Worm (Caenorhabditis elegans) whole organism, midembryonic: ENCODE results near the gene srj-52.

Experiments used
- T22C8.4 ChIP-seq: fragments of 200-800 bp; sonication (Bioruptor generic); IDR thresholded peaks from 2 replicates; pipeline ENCODE4 v1.3.6; 2022; ENCODE audit warnings: missing genetic modification characterization, missing compliant biosample characterization
- cog-1 ChIP-seq: sonication (generic microtip); optimal IDR thresholded peaks from 2 replicates; lab custom pipeline; 2016; ENCODE audit warnings: missing genetic modification characterization, missing compliant biosample characterization
- flt-1 ChIP-seq: fragments of 200-800 bp; sonication (Bioruptor generic); IDR thresholded peaks from 2 replicates; pipeline ENCODE4 v1.3.6; 2022; ENCODE audit warnings: missing genetic modification characterization, missing compliant biosample characterization
- klf-2 ChIP-seq: fragments of 200-800 bp; sonication (Bioruptor generic); conservative IDR thresholded peaks from 2 replicates; pipeline ENCODE4 v1.3.6; 2022; ENCODE audit warnings: missing genetic modification reagents, missing genetic modification characterization, missing compliant biosample characterization
- med-1 ChIP-seq: sonication (generic microtip); optimal IDR thresholded peaks from 2 replicates; lab custom pipeline; 2017; ENCODE audit warnings: missing genetic modification characterization, mild to moderate bottlenecking, missing compliant biosample characterization, antibody characterized with exemption, missing genetic modification reagents; ENCODE audit not compliant: insufficient read depth
- ref-1 ChIP-seq: fragments of 200-800 bp; sonication (Bioruptor generic); conservative IDR thresholded peaks from 2 replicates; pipeline ENCODE4 v1.3.6; 2022; ENCODE audit warnings: missing genetic modification reagents, missing genetic modification characterization, missing compliant biosample characterization
- tab-1 ChIP-seq: fragments of 200-800 bp; sonication (Bioruptor generic); IDR thresholded peaks from 2 replicates; pipeline ENCODE4 v1.3.6; 2022; ENCODE audit warnings: missing genetic modification characterization, missing compliant biosample characterization
- ztf-23 ChIP-seq: fragments of 200-800 bp; sonication (Bioruptor generic); IDR thresholded peaks from 2 replicates; pipeline ENCODE4 v1.3.6; 2022; ENCODE audit warnings: missing genetic modification reagents, missing genetic modification characterization, missing compliant biosample characterization
- ztf-29 ChIP-seq: fragments of 200-800 bp; sonication (Bioruptor generic); IDR thresholded peaks from 2 replicates; pipeline ENCODE4 v1.3.6; 2022; ENCODE audit warnings: missing genetic modification reagents, missing genetic modification characterization, missing compliant biosample characterization

The srj-52 gene

ce11 chrV:689538-689937 lies 6.3 kb downstream of the srj-52 start:
- TF ChIP-seq ref-1 (GFP tag; lab: Robert Waterston, UW) (no peak), cog-1 (no peak), ztf-23 (GFP tag; lab: Robert Waterston, UW) (no peak), flt-1 (no peak), tab-1 (GFP tag; lab: Robert Waterston, UW) (no peak), med-1 (GFP tag; lab: Kevin White, UChicago) (no peak), ztf-29 (GFP tag; lab: Robert Waterston, UW) (no peak), klf-2 (GFP tag; lab: Robert Waterston, UW) (no peak), T22C8.4 (GFP tag; lab: Robert Waterston, UW) (no peak)

- TF ChIP-seq ztf-29 (GFP tag; lab: Robert Waterston, UW), result no peak
- TF ChIP-seq cog-1, result no peak
Measured at ce11 chrV:687384-687783, 8.4 kb downstream of the srj-52 start, which contains the start of gene H25P19.1. H25P19.1 (plus strand) TSS chrV:687684.

- no peak for TF ChIP-seq ztf-23 (GFP tag; lab: Robert Waterston, UW)
- TF ChIP-seq T22C8.4 (GFP tag; lab: Robert Waterston, UW), result no peak
- no peak for TF ChIP-seq flt-1
- TF ChIP-seq klf-2 (GFP tag; lab: Robert Waterston, UW), result no peak
- no peak for TF ChIP-seq tab-1 (GFP tag; lab: Robert Waterston, UW)
- TF ChIP-seq cog-1, result no peak
- TF ChIP-seq ref-1 (GFP tag; lab: Robert Waterston, UW), result no peak
Measured at ce11 chrV:683858-684257, 12.0 kb downstream of the srj-52 start, which contains the start of gene F31F4.1. F31F4.1 (plus strand) TSS chrV:684060.

ce11 chrV:682031-682430 lies 13.8 kb downstream of the srj-52 start, which contains the start of gene srx-23:
srx-23 (plus strand) TSS chrV:682331.
- no peak for TF ChIP-seq ztf-29 (GFP tag; lab: Robert Waterston, UW)
- TF ChIP-seq med-1 (GFP tag; lab: Kevin White, UChicago), result no peak
- TF ChIP-seq cog-1, result no peak
- TF ChIP-seq tab-1 (GFP tag; lab: Robert Waterston, UW), result no peak
- TF ChIP-seq flt-1, result no peak
- TF ChIP-seq ref-1 (GFP tag; lab: Robert Waterston, UW), result no peak
- no peak for TF ChIP-seq klf-2 (GFP tag; lab: Robert Waterston, UW)
- no peak for TF ChIP-seq ztf-23 (GFP tag; lab: Robert Waterston, UW)
- no peak for TF ChIP-seq T22C8.4 (GFP tag; lab: Robert Waterston, UW)

- TF ChIP-seq cog-1, result no peak
- no peak for TF ChIP-seq klf-2 (GFP tag; lab: Robert Waterston, UW)
- TF ChIP-seq ztf-23 (GFP tag; lab: Robert Waterston, UW), result no peak
- no peak for TF ChIP-seq med-1 (GFP tag; lab: Kevin White, UChicago)
- no peak for TF ChIP-seq ztf-29 (GFP tag; lab: Robert Waterston, UW)
- TF ChIP-seq T22C8.4 (GFP tag; lab: Robert Waterston, UW), result no peak
Measured at ce11 chrV:679663-680062, 16.2 kb downstream of the srj-52 start, which contains the start of gene srx-22. srx-22 (plus strand) TSS chrV:679963.

- no peak for TF ChIP-seq T22C8.4 (GFP tag; lab: Robert Waterston, UW)
- no peak for TF ChIP-seq ztf-23 (GFP tag; lab: Robert Waterston, UW)
- no peak for TF ChIP-seq med-1 (GFP tag; lab: Kevin White, UChicago)
- TF ChIP-seq cog-1, result no peak
- TF ChIP-seq klf-2 (GFP tag; lab: Robert Waterston, UW), result no peak
- TF ChIP-seq tab-1 (GFP tag; lab: Robert Waterston, UW), result no peak
- no peak for TF ChIP-seq flt-1
- no peak for TF ChIP-seq ref-1 (GFP tag; lab: Robert Waterston, UW)
- TF ChIP-seq ztf-29 (GFP tag; lab: Robert Waterston, UW), result no peak
Measured at ce11 chrV:676550-677084, 19.2 kb downstream of the srj-52 start, which contains the start of the genes fbxa-72 and srx-21. fbxa-72 (minus strand) TSS chrV:676753. srx-21 (plus strand) TSS chrV:677034.

- TF ChIP-seq cog-1, result no peak
- no peak for TF ChIP-seq ztf-29 (GFP tag; lab: Robert Waterston, UW)
- TF ChIP-seq ref-1 (GFP tag; lab: Robert Waterston, UW), result no peak
- no peak for TF ChIP-seq med-1 (GFP tag; lab: Kevin White, UChicago)
- TF ChIP-seq T22C8.4 (GFP tag; lab: Robert Waterston, UW), result no peak
- no peak for TF ChIP-seq flt-1
- no peak for TF ChIP-seq klf-2 (GFP tag; lab: Robert Waterston, UW)
- TF ChIP-seq tab-1 (GFP tag; lab: Robert Waterston, UW), result no peak
- no peak for TF ChIP-seq ztf-23 (GFP tag; lab: Robert Waterston, UW)
Measured at ce11 chrV:676090-676489, 19.7 kb downstream of the srj-52 start.

ce11 chrV:674213-674612 lies 21.6 kb downstream of the srj-52 start, which contains the start of gene sru-25:
sru-25 (minus strand) TSS chrV:674313.
- no peak for TF ChIP-seq T22C8.4 (GFP tag; lab: Robert Waterston, UW)
- TF ChIP-seq ztf-29 (GFP tag; lab: Robert Waterston, UW), result no peak
- no peak for TF ChIP-seq tab-1 (GFP tag; lab: Robert Waterston, UW)
- no peak for TF ChIP-seq klf-2 (GFP tag; lab: Robert Waterston, UW)
- no peak for TF ChIP-seq cog-1
- no peak for TF ChIP-seq med-1 (GFP tag; lab: Kevin White, UChicago)
- no peak for TF ChIP-seq flt-1

- TF ChIP-seq T22C8.4 (GFP tag; lab: Robert Waterston, UW), result no peak
- no peak for TF ChIP-seq cog-1
- no peak for TF ChIP-seq tab-1 (GFP tag; lab: Robert Waterston, UW)
- TF ChIP-seq klf-2 (GFP tag; lab: Robert Waterston, UW), result no peak
- no peak for TF ChIP-seq ztf-23 (GFP tag; lab: Robert Waterston, UW)
- TF ChIP-seq med-1 (GFP tag; lab: Kevin White, UChicago), result no peak
- no peak for TF ChIP-seq ztf-29 (GFP tag; lab: Robert Waterston, UW)
- TF ChIP-seq ref-1 (GFP tag; lab: Robert Waterston, UW), result no peak
- TF ChIP-seq flt-1, result no peak
Measured at ce11 chrV:671342-671741, 24.5 kb downstream of the srj-52 start, which contains the start of gene sru-24. sru-24 (minus strand) TSS chrV:671442.
